Fruit fly (Drosophila melanogaster): ENCODE measurements around the gene Lip3.

The Lip3 gene

DNA sequence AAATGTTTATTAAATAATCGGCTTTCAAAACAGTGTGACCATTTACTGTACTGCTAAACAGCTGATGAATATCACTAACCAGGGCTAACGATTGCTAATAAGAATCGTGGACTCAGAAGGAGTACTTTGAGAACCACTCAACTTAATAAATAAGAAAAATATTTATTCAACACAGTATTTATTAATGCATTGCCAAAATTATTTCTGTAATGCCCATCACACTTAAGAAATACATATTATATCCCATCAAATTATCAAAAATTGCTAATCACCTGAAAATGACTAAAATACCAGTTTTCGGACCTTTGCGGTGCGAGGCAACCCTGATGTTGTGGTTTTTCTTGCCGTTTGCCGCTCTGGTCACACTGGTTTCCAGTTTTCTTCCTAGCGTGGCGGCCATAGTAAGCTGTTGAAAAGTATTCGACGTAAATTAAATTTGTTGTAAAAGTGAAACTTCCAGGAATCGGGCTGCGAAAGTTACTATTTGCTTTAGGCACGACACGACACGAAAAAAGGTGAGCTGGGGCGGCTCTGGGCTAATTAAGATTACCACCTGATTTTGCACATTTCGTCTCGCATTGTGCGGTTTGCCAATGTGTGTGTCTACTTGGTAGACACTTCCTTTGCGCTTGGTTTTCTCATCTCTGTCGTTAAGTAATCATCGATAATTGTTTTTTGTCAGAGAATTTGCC is 10.2 kb upstream of the Lip3 start, which contains the start of the genes mRpS21 and Droj2 (continued):
- TF ChIP-seq Smox (GFP tag; optimal IDR thresholded peaks at IDR 0.05) (peak; percentile 57), cyc (GFP tag; optimal IDR thresholded peaks at IDR 0.05) (peak; percentile 8), topi (GFP tag; optimal IDR thresholded peaks at IDR 0.05) (peak; percentile 3), CG6276 (GFP tag; optimal IDR thresholded peaks at IDR 0.05) (no peak), net (GFP tag; optimal IDR thresholded peaks at IDR 0.05) (no peak), OdsH (GFP tag; optimal IDR thresholded peaks at IDR 0.05) (peak; percentile 35), CG11762 (GFP tag; optimal IDR thresholded peaks at IDR 0.05; ENCODE audit: insufficient read depth) (no peak), eg (GFP tag; IDR thresholded peaks at IDR 0.05) (peak; percentile 48; the same call in 2 of the 3 replicates), CG34406 (GFP tag; optimal IDR thresholded peaks at IDR 0.05) (no peak), Blimp-1 (GFP tag; optimal IDR thresholded peaks at IDR 0.05) (no peak), fd59A (GFP tag; optimal IDR thresholded peaks at IDR 0.05) (no peak), Ets96B (tag; optimal IDR thresholded peaks at IDR 0.05) (peak; percentile 11), CG32006 (GFP tag; optimal IDR thresholded peaks at IDR 0.05) (no peak), CG11294 (GFP tag; IDR thresholded peaks at IDR 0.05) (no peak), svp (GFP tag) (no peak), Eip93F (GFP tag; optimal IDR thresholded peaks at IDR 0.05) (no peak), CG8632 (GFP tag; optimal IDR thresholded peaks at IDR 0.05) (no peak), CG10631 (GFP tag; optimal IDR thresholded peaks at IDR 0.05) (no peak), fd85E (GFP tag; optimal IDR thresholded peaks at IDR 0.05) (no peak), CG10669 (GFP tag; optimal IDR thresholded peaks at IDR 0.05) (no peak), Met (GFP tag; optimal IDR thresholded peaks at IDR 0.05) (peak; percentile 44), CG7368 (GFP tag; optimal IDR thresholded peaks at IDR 0.05) (no peak), esn (GFP tag; optimal IDR thresholded peaks at IDR 0.05) (peak; percentile 32), CG6854 (GFP tag; optimal IDR thresholded peaks at IDR 0.05) (peak; percentile 19), Hr39 (GFP tag; optimal IDR thresholded peaks at IDR 0.05) (peak; percentile 41), CG6163 (GFP tag; IDR thresholded peaks at IDR 0.05) (no peak), Sox15 (GFP tag; optimal IDR thresholded peaks at IDR 0.05) (peak; percentile 30), Lpt (GFP tag; optimal IDR thresholded peaks at IDR 0.05) (no peak), Sox14 (GFP tag; optimal IDR thresholded peaks at IDR 0.05) (peak; percentile 17)

DNA sequence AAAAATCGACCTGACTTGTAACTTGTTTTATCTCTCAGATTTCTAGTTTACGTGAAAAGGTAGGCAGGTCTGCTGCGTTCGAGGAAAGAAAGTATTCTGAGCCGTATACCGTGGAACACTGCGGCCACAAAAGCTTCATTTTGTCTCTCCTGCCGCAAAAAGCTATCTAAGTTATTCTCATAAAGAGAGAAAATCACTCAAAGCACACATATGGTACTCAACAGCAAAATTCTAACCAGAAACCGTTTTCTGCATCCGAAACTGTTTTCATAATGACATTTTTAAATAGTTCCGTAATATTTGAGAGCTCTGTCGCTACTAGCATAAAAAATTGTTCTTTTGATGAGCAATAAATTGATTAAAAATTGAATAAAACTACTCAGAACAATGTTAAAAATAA is 8.0 kb upstream of the Lip3 start, which contains the start of the genes CG9813 and CG8870:
CG9813 (minus strand) TSS at position 101 of the 400 bp plus-strand sequence.
CG8870 (plus strand) TSS at position 168 of the 400 bp plus-strand sequence.
- TF ChIP-seq achi (GFP tag; optimal IDR thresholded peaks at IDR 0.05) (no peak), Ets21C (GFP tag; optimal IDR thresholded peaks at IDR 0.05) (no peak)

DNA sequence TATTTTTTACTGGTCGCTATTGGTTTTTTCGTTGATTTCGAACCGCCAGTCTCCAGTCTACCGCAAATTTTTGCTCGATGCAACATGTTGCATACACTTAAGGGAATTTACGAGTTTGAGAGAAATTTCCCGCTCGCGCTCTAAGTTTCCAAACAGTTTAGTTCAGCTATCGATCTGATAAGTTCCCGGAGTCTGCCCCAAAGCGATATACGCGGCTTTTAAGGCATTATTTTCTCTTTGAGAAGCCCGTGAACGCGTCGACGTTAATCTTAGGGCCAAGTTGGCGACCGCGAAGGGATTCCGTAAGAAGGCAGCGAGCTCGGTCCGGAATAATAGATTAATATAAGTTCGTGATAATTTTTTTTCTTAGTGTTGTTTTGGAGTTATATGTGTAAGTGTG is 3.2 kb upstream of the Lip3 start:
- TF ChIP-seq CG7368 (GFP tag; optimal IDR thresholded peaks at IDR 0.05), result no peak
- no peak for TF ChIP-seq Gug (GFP tag; IDR thresholded peaks at IDR 0.05)
- TF ChIP-seq CG6808 (GFP tag; optimal IDR thresholded peaks at IDR 0.05), result no peak
- TF ChIP-seq OdsH (GFP tag; optimal IDR thresholded peaks at IDR 0.05), result no peak
- TF ChIP-seq Eip78C (GFP tag), result no peak
- peak; percentile 24 for TF ChIP-seq Ets96B (tag; optimal IDR thresholded peaks at IDR 0.05)
- TF ChIP-seq CG6163 (GFP tag; IDR thresholded peaks at IDR 0.05), result 0 out of 3 replicates have a peak, but pooled peaks have one; percentile 22
- no peak for TF ChIP-seq Sox14 (GFP tag; optimal IDR thresholded peaks at IDR 0.05)
- peak; percentile 15 for TF ChIP-seq esn (GFP tag; optimal IDR thresholded peaks at IDR 0.05)
- TF ChIP-seq Eip93F (GFP tag; optimal IDR thresholded peaks at IDR 0.05), result no peak
- no peak for TF ChIP-seq topi (GFP tag; optimal IDR thresholded peaks at IDR 0.05)
- no peak for TF ChIP-seq CG15336 (GFP tag; IDR thresholded peaks at IDR 0.05)
- no peak for TF ChIP-seq lz (GFP tag; optimal IDR thresholded peaks at IDR 0.05)
- TF ChIP-seq CG8119 (GFP tag; IDR thresholded peaks at IDR 0.05), result no peak
- TF ChIP-seq Sox102F (GFP tag; optimal IDR thresholded peaks at IDR 0.05), result no peak
- no peak for TF ChIP-seq Ets21C (GFP tag; optimal IDR thresholded peaks at IDR 0.05)
- TF ChIP-seq CG10669 (GFP tag; optimal IDR thresholded peaks at IDR 0.05), result peak; percentile 24
- no peak for TF ChIP-seq Eip75B (GFP tag; optimal IDR thresholded peaks at IDR 0.05)
- TF ChIP-seq spab (GFP tag; optimal IDR thresholded peaks at IDR 0.05), result no peak
- TF ChIP-seq acj6 (GFP tag; optimal IDR thresholded peaks at IDR 0.05), result no peak

Measured in whole organism, prepupa.